Fruit fly (Drosophila melanogaster) whole organism, embryonic: ENCODE results near the gene Pcd.
A peak's percentile ranks its signal among the peaks of the same experiment; 100 is the strongest.

ENCODE experiments used
- BEAF-32 ChIP-seq: fragments of 200-800 bp; sonication (Bioruptor generic); optimal IDR thresholded peaks from 3 replicates; lab custom pipeline; 2017; ENCODE audit warnings: missing biosample characterization, missing genetic modification characterization, mild to moderate bottlenecking, moderate library complexity, missing genetic modification reagents
- Bgb ChIP-seq: fragments of 200-800 bp; sonication (Bioruptor generic); IDR thresholded peaks from 2 replicates; pipeline ENCODE4 v1.3.6; 2022; ENCODE audit warnings: missing biosample characterization, missing genetic modification characterization; ENCODE audit not compliant: partially characterized antibody
- CG13624 ChIP-seq: fragments of 200-800 bp; sonication (Bioruptor generic); optimal IDR thresholded peaks from 2 replicates; lab custom pipeline; 2016; ENCODE audit warnings: missing biosample characterization, missing genetic modification characterization
- CG1529 ChIP-seq: fragments of 200-800 bp; sonication (Bioruptor generic); optimal IDR thresholded peaks from 3 replicates; lab custom pipeline; 2018; ENCODE audit warnings: missing biosample characterization, missing genetic modification characterization
- CG1603 ChIP-seq: fragments of 200-800 bp; sonication (Bioruptor generic); optimal IDR thresholded peaks from 2 replicates; lab custom pipeline; 2019; ENCODE audit warnings: missing biosample characterization, mild to moderate bottlenecking, missing genetic modification characterization, moderate library complexity
- CG16813 ChIP-seq: fragments of 200-800 bp; sonication (Bioruptor generic); IDR thresholded peaks from 3 replicates; pipeline ENCODE4 v1.3.6; 2022; ENCODE audit warnings: missing biosample characterization, missing genetic modification characterization; ENCODE audit not compliant: partially characterized antibody
- CG18764 ChIP-seq: fragments of 200-800 bp; sonication (Bioruptor generic); optimal IDR thresholded peaks from 3 replicates; lab custom pipeline; 2016; ENCODE audit warnings: missing biosample characterization, missing genetic modification characterization
- CG2116 ChIP-seq: fragments of 200-800 bp; sonication (Bioruptor generic); optimal IDR thresholded peaks from 3 replicates; lab custom pipeline; 2018; ENCODE audit warnings: missing biosample characterization, mild to moderate bottlenecking, missing genetic modification characterization
- CG3847 ChIP-seq: fragments of 200-800 bp; sonication (Bioruptor generic); IDR thresholded peaks from 2 replicates; pipeline ENCODE4 v1.3.6; 2022; ENCODE audit warnings: missing biosample characterization, missing genetic modification characterization
- CG6254 ChIP-seq: fragments of 200-800 bp; sonication (Bioruptor generic); optimal IDR thresholded peaks from 3 replicates; lab custom pipeline; 2017; ENCODE audit warnings: mild to moderate bottlenecking, missing biosample characterization, missing genetic modification reagents, missing genetic modification characterization
- CG6272 ChIP-seq: fragments of 200-800 bp; sonication (Bioruptor generic); IDR thresholded peaks from 2 replicates; pipeline ENCODE4 v1.3.6; 2022; ENCODE audit warnings: missing biosample characterization, missing genetic modification characterization
- CHES-1-like ChIP-seq: fragments of 200-800 bp; sonication (Bioruptor generic); optimal IDR thresholded peaks from 2 replicates; lab custom pipeline; 2016; ENCODE audit warnings: missing biosample characterization, missing genetic modification characterization
- CoRest ChIP-seq: fragments of 200-800 bp; sonication (Bioruptor generic); optimal IDR thresholded peaks from 3 replicates; lab custom pipeline; 2018; ENCODE audit warnings: missing biosample characterization, mild to moderate bottlenecking, missing genetic modification characterization, moderate library complexity
- Dek ChIP-seq: fragments of 200-800 bp; sonication (Bioruptor generic); optimal IDR thresholded peaks from 3 replicates; lab custom pipeline; 2019; ENCODE audit warnings: missing biosample characterization, mild to moderate bottlenecking, missing genetic modification characterization, moderate library complexity
- Dref ChIP-seq: fragments of 200-800 bp; sonication (Bioruptor generic); IDR thresholded peaks from 2 replicates; pipeline ENCODE4 v1.3.6; 2022; ENCODE audit warnings: missing biosample characterization, missing genetic modification characterization
- E2f2 ChIP-seq: fragments of 200-800 bp; sonication (Bioruptor generic); IDR thresholded peaks from 2 replicates; pipeline ENCODE4 v1.3.6; 2022; ENCODE audit warnings: missing biosample characterization, missing genetic modification characterization
- HLH4C ChIP-seq: fragments of 200-800 bp; sonication (Bioruptor generic); IDR thresholded peaks from 3 replicates; pipeline ENCODE4 v1.3.6; 2022; ENCODE audit warnings: missing biosample characterization, missing genetic modification characterization; ENCODE audit not compliant: partially characterized antibody
- Lhr ChIP-seq: fragments of 200-800 bp; sonication (Bioruptor generic); optimal IDR thresholded peaks from 3 replicates; lab custom pipeline; 2017; ENCODE audit warnings: mild to moderate bottlenecking, missing biosample characterization, missing genetic modification reagents, missing genetic modification characterization
- Mad ChIP-seq: fragments of 200-800 bp; sonication (Bioruptor generic); optimal IDR thresholded peaks from 2 replicates; lab custom pipeline; 2016; ENCODE audit warnings: missing biosample characterization, missing genetic modification characterization
- Med ChIP-seq: fragments of 200-800 bp; sonication (Bioruptor generic); peaks from one replicate; lab custom pipeline; 2016; ENCODE audit warnings: missing biosample characterization, missing genetic modification characterization, mild to moderate bottlenecking, inconsistent platforms, moderate library complexity
- NfI ChIP-seq: fragments of 200-800 bp; sonication (Bioruptor generic); optimal IDR thresholded peaks from 3 replicates; lab custom pipeline; 2018; ENCODE audit warnings: missing biosample characterization, mild to moderate bottlenecking, missing genetic modification characterization, moderate library complexity
- Optix ChIP-seq: fragments of 200-800 bp; sonication (Bioruptor generic); IDR thresholded peaks from 3 replicates; pipeline ENCODE4 v1.3.6; 2022; ENCODE audit warnings: missing biosample characterization, missing genetic modification characterization
- Sin3A ChIP-seq: fragments of >200 bp; optimal IDR thresholded peaks from 2 replicates; lab custom pipeline; 2018
- Sry-β ChIP-seq: fragments of 200-800 bp; sonication (Bioruptor generic); optimal IDR thresholded peaks from 2 replicates; lab custom pipeline; 2018; ENCODE audit warnings: missing biosample characterization, mild to moderate bottlenecking, missing genetic modification characterization, moderate library complexity
- Sry-δ ChIP-seq: fragments of 200-800 bp; sonication (Bioruptor generic); optimal IDR thresholded peaks from 2 replicates; lab custom pipeline; 2016; ENCODE audit warnings: missing biosample characterization, missing genetic modification characterization
- YL-1 ChIP-seq: fragments of 200-800 bp; sonication (Bioruptor generic); optimal IDR thresholded peaks from 3 replicates; lab custom pipeline; 2017; ENCODE audit warnings: missing biosample characterization, mild to moderate bottlenecking, missing genetic modification characterization
- abd-A ChIP-seq: fragments of 200-800 bp; sonication (Bioruptor generic); optimal IDR thresholded peaks from 3 replicates; lab custom pipeline; 2019; ENCODE audit warnings: missing biosample characterization, mild to moderate bottlenecking, missing genetic modification characterization, moderate library complexity
- amos ChIP-seq: fragments of 200-800 bp; sonication (Bioruptor generic); IDR thresholded peaks from 2 replicates; pipeline ENCODE4 v1.3.6; 2022; ENCODE audit warnings: missing biosample characterization, missing genetic modification characterization; ENCODE audit not compliant: partially characterized antibody
- bbx ChIP-seq: fragments of 200-800 bp; sonication (Bioruptor generic); IDR thresholded peaks from 2 replicates; pipeline ENCODE4 v1.3.6; 2022; ENCODE audit warnings: missing biosample characterization, missing genetic modification characterization; ENCODE audit not compliant: partially characterized antibody
- caup ChIP-seq: fragments of 200-800 bp; sonication (Bioruptor generic); optimal IDR thresholded peaks from 3 replicates; lab custom pipeline; 2017; ENCODE audit warnings: missing biosample characterization, mild to moderate bottlenecking, missing genetic modification characterization, moderate library complexity; ENCODE audit not compliant: severe bottlenecking
- gfzf ChIP-seq: fragments of 200-800 bp; sonication (Bioruptor generic); optimal IDR thresholded peaks from 2 replicates; lab custom pipeline; 2016; ENCODE audit warnings: missing biosample characterization, mild to moderate bottlenecking, missing genetic modification characterization, moderate library complexity
- hbn ChIP-seq: fragments of 200-800 bp; sonication (Bioruptor generic); IDR thresholded peaks from 2 replicates; pipeline ENCODE4 v1.3.6; 2022; ENCODE audit warnings: missing biosample characterization, missing genetic modification characterization; ENCODE audit not compliant: partially characterized antibody
- inv ChIP-seq: fragments of 200-800 bp; sonication (Bioruptor generic); IDR thresholded peaks from 2 replicates; pipeline ENCODE4 v1.3.6; 2022; ENCODE audit warnings: missing biosample characterization, missing genetic modification characterization; ENCODE audit not compliant: partially characterized antibody
- knrl ChIP-seq: fragments of 200-800 bp; sonication (Bioruptor generic); IDR thresholded peaks from 3 replicates; pipeline ENCODE4 v1.3.6; 2022; ENCODE audit warnings: missing biosample characterization, missing genetic modification characterization; ENCODE audit not compliant: partially characterized antibody
- lilli ChIP-seq: fragments of 200-800 bp; sonication (Bioruptor generic); optimal IDR thresholded peaks from 3 replicates; lab custom pipeline; 2016; ENCODE audit warnings: missing biosample characterization, missing genetic modification characterization
- phol ChIP-seq: fragments of 200-800 bp; sonication (Bioruptor generic); optimal IDR thresholded peaks from 3 replicates; lab custom pipeline; 2018; ENCODE audit warnings: missing biosample characterization, mild to moderate bottlenecking, missing genetic modification characterization, moderate library complexity
- row ChIP-seq: fragments of 200-800 bp; sonication (Bioruptor generic); IDR thresholded peaks from 3 replicates; pipeline ENCODE4 v1.3.6; 2022; ENCODE audit warnings: missing biosample characterization, missing genetic modification characterization
- sna ChIP-seq: fragments of 200-800 bp; sonication (Bioruptor generic); IDR thresholded peaks from 2 replicates; pipeline ENCODE4 v1.3.6; 2022; ENCODE audit warnings: missing biosample characterization, missing genetic modification characterization; ENCODE audit not compliant: partially characterized antibody
- so ChIP-seq: fragments of 200-800 bp; sonication (Bioruptor generic); IDR thresholded peaks from 3 replicates; pipeline ENCODE4 v1.3.6; 2022; ENCODE audit warnings: missing biosample characterization, missing genetic modification characterization
- sqz ChIP-seq: fragments of 200-800 bp; sonication (Bioruptor generic); optimal IDR thresholded peaks from 3 replicates; lab custom pipeline; 2018; ENCODE audit warnings: missing biosample characterization, mild to moderate bottlenecking, missing genetic modification characterization
- tna ChIP-seq: fragments of 200-800 bp; sonication (Bioruptor generic); IDR thresholded peaks from 2 replicates; pipeline ENCODE4 v1.3.6; 2022; ENCODE audit warnings: missing biosample characterization, missing genetic modification characterization; ENCODE audit not compliant: partially characterized antibody
- unc-4 ChIP-seq: fragments of 200-800 bp; sonication (Bioruptor generic); IDR thresholded peaks from 2 replicates; pipeline ENCODE4 v1.3.6; 2022; ENCODE audit warnings: missing biosample characterization, missing genetic modification characterization; ENCODE audit not compliant: partially characterized antibody
- zfh1 ChIP-seq: fragments of 200-800 bp; sonication (Bioruptor generic); IDR thresholded peaks from 3 replicates; pipeline ENCODE4 v1.3.6; 2022; ENCODE audit warnings: missing biosample characterization, missing genetic modification characterization

Gene Pcd

dm6 chr3R:29724745-29725144, 1.8 kb downstream of the Pcd start, which contains the start of the genes Naa40 and CG18731 (continued):
- peak; percentile 71 for TF ChIP-seq Dref
- peak; percentile 77 for TF ChIP-seq gfzf
- TF ChIP-seq CG3847, result peak; percentile 59
- peak; percentile 62 for TF ChIP-seq sna (GFP tag; lab: Robert Waterston, UW)
- peak; percentile 74 for TF ChIP-seq amos (GFP tag; lab: Robert Waterston, UW)
- peak; percentile 6 for TF ChIP-seq YL-1 (GFP tag; lab: Kevin White, UChicago)
- TF ChIP-seq CG16813 (GFP tag; lab: Robert Waterston, UW), result peak; percentile 63
- peak; percentile 44 for TF ChIP-seq Lhr
- TF ChIP-seq Mad (GFP tag; lab: Kevin White, UChicago), result no peak
- TF ChIP-seq Sin3A, result peak; percentile 17
- TF ChIP-seq zfh1 (GFP tag; lab: Robert Waterston, UW), result no peak
- peak; percentile 18 for TF ChIP-seq phol
- peak; percentile 71 for TF ChIP-seq bbx
- no peak for TF ChIP-seq CG18764 (GFP tag; lab: Kevin White, UChicago)
- TF ChIP-seq Optix (GFP tag; lab: Robert Waterston, UW), result no peak
- 0 out of 2 replicates have a peak, but pooled peaks have one; percentile 38 for TF ChIP-seq tna (GFP tag; lab: Robert Waterston, UW)
- TF ChIP-seq CG13624 (GFP tag; lab: Kevin White, UChicago), result peak; percentile 3
- TF ChIP-seq CoRest (tag; lab: Kevin White, UChicago), result peak; percentile 11
- no peak for TF ChIP-seq Dek
- TF ChIP-seq CG1603 (tag; lab: Kevin White, UChicago), result peak; percentile 44
- peak; percentile 39; the same call in 1 of the 3 replicates for TF ChIP-seq row
- TF ChIP-seq CG1529 (GFP tag; lab: Kevin White, UChicago), result no peak
- peak; percentile 46 for TF ChIP-seq CHES-1-like (GFP tag; lab: Kevin White, UChicago)
- TF ChIP-seq sqz, result no peak
- peak; percentile 38; the same call in 1 of the 2 replicates for TF ChIP-seq CG6272 (GFP tag; lab: Robert Waterston, UW)
- TF ChIP-seq knrl (GFP tag; lab: Robert Waterston, UW), result peak; percentile 65
- no peak for TF ChIP-seq caup (GFP tag; lab: Kevin White, UChicago)
- TF ChIP-seq CG2116, result peak; percentile 23
- no peak for TF ChIP-seq NfI (GFP tag; lab: Kevin White, UChicago)
- peak; percentile 48; the same call in 1 of the 2 replicates for TF ChIP-seq inv (GFP tag; lab: Robert Waterston, UW)
- peak; percentile 88 for TF ChIP-seq E2f2 (GFP tag; lab: Robert Waterston, UW)
- TF ChIP-seq BEAF-32, result peak; percentile 79
- peak; percentile 88 for TF ChIP-seq Sry-δ
- peak; percentile 78 for TF ChIP-seq unc-4 (GFP tag; lab: Robert Waterston, UW)
- TF ChIP-seq Bgb (GFP tag; lab: Robert Waterston, UW), result peak; percentile 71
- peak; percentile 68 for TF ChIP-seq hbn (GFP tag; lab: Robert Waterston, UW)
- TF ChIP-seq so, result no peak
- peak; percentile 61 for TF ChIP-seq Med (GFP tag; lab: Kevin White, UChicago)
- no peak for TF ChIP-seq Sry-β (GFP tag; lab: Kevin White, UChicago)
- TF ChIP-seq CG6254, result no peak
- TF ChIP-seq lilli (GFP tag; lab: Kevin White, UChicago), result no peak
- peak; percentile 28 for TF ChIP-seq abd-A
- peak; percentile 48 for TF ChIP-seq HLH4C (GFP tag; lab: Robert Waterston, UW)
